Worm (Caenorhabditis elegans) whole organism, mixed stage, embryonic: ENCODE results near the gene Y44A6D.7.

Source experiments
- elt-1 ChIP-seq: sonication (generic microtip); optimal IDR thresholded peaks from 2 replicates; lab custom pipeline; 2017; ENCODE audit warnings: missing genetic modification characterization, mild to moderate bottlenecking, missing compliant biosample characterization, antibody characterized with exemption, moderate library complexity, borderline replicate concordance; ENCODE audit not compliant: insufficient read depth
- lin-13 ChIP-seq: fragments of 150-350 bp; optimal IDR thresholded peaks from 2 replicates; lab custom pipeline; 2014; ENCODE audit warnings: missing biosample characterization, missing genetic modification characterization
- lsy-2 ChIP-seq: fragments of 150-350 bp; optimal IDR thresholded peaks from 2 replicates; lab custom pipeline; 2014; ENCODE audit warnings: missing biosample characterization, missing genetic modification characterization
- nhr-76 ChIP-seq: sonication (generic microtip); optimal IDR thresholded peaks from 2 replicates; lab custom pipeline; 2017; ENCODE audit warnings: missing biosample characterization, missing genetic modification characterization

DNA sequence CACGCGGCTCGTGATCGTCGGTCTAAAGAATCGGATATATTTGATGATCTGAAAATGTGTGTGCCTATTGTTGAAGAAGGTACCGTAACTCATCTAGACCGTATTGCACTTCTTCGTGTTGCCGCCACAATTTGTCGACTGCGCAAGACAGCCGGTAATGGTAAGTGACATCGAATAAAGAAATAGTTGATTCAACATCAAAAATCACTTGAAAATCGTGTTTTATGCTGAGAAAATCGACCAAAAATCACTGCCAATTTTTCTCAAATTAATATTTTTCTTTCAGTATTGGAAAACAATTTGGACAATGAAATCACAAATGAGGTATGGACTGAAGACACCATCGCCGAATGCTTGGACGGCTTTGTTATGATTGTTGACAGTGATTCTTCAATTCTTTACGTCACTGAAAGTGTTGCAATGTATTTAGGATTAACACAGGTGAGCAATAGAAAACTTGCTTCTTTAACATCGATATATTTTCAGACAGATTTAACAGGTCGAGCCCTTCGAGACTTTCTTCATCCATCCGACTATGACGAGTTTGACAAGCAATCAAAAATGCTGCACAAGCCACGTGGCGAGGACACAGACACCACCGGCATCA is 33.1 kb upstream of the Y44A6D.7 start:
- TF ChIP-seq nhr-76 (no peak), elt-1 (tag; lab: Kevin White, UChicago) (no peak), lin-13 (tag; lab: Kevin White, UChicago) (no peak), lsy-2 (tag; lab: Kevin White, UChicago) (no peak)
